Worm (Caenorhabditis elegans): Measurements from ENCODE around the gene Y41E3.18.

Gene Y41E3.18

ce11 chrIV:15039477-15039876 lies 26.1 kb downstream of the Y41E3.18 start, which contains the start of gene hrpu-1:
Gene hrpu-1 (plus strand): TSS chrIV:15039616.
- TF ChIP-seq cog-1 (tag; optimal IDR thresholded peaks at IDR 0.05), result peak; percentile 27
- no peak for TF ChIP-seq ref-1 (GFP tag; conservative IDR thresholded peaks at IDR 0.05)

DNA sequence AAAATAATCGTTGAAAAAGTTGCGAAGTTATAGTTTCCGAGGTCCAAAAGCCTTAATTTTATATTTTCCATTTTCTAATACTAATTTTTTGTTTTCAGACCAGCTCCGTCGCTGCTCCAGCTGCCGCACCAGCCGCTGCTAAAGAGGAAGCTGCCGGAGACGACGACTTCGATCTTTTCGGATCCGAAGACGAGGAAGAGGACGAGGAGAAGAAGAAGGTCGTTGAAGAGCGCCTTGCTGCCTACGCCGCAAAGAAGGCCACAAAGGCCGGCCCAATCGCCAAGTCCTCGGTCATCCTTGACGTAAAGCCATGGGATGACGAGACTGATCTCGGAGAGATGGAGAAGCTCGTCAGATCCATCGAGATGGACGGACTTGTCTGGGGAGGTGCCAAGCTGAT lies 26.7 kb downstream of the Y41E3.18 start:
- TF ChIP-seq tab-1 (GFP tag; IDR thresholded peaks at IDR 0.05), result peak; percentile 25; the same call in 1 of the 2 replicates
- TF ChIP-seq flt-1 (GFP tag; IDR thresholded peaks at IDR 0.05), result no peak
- TF ChIP-seq klf-2 (GFP tag; conservative IDR thresholded peaks at IDR 0.05), result no peak
- TF ChIP-seq ztf-23 (GFP tag; IDR thresholded peaks at IDR 0.05), result no peak
- TF ChIP-seq med-1 (GFP tag; optimal IDR thresholded peaks at IDR 0.05; ENCODE audit: insufficient read depth), result no peak
- no peak for TF ChIP-seq ztf-29 (GFP tag; IDR thresholded peaks at IDR 0.05)
- TF ChIP-seq T22C8.4 (GFP tag; IDR thresholded peaks at IDR 0.05), result no peak
- no peak for TF ChIP-seq cog-1 (tag; optimal IDR thresholded peaks at IDR 0.05)

DNA sequence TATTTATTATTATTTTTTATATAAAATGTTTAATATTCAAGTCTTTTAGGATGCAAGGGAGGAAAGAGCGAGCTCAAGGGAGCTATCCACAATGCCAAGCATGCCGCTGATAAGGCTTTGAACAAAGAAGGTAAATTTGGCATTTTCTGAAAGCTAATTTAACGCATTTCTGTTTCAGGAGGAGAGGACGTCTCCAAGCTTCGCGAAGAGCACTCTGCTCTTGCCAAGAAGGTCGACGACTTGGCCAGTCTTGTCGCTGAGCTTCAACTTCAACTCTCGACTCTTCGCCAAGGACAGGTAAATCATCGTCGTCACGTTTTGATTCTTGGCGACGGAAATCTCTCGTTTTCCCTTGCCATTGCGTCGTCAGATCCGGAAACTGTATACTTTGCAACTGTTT lies 28.1 kb downstream of the Y41E3.18 start:
- TF ChIP-seq ztf-29 (GFP tag; IDR thresholded peaks at IDR 0.05) (no peak), flt-1 (GFP tag; IDR thresholded peaks at IDR 0.05) (no peak), ref-1 (GFP tag; conservative IDR thresholded peaks at IDR 0.05) (no peak), klf-2 (GFP tag; conservative IDR thresholded peaks at IDR 0.05) (no peak), med-1 (GFP tag; optimal IDR thresholded peaks at IDR 0.05; ENCODE audit: insufficient read depth) (no peak), ztf-23 (GFP tag; IDR thresholded peaks at IDR 0.05) (no peak), T22C8.4 (GFP tag; IDR thresholded peaks at IDR 0.05) (no peak), cog-1 (tag; optimal IDR thresholded peaks at IDR 0.05) (no peak), tab-1 (GFP tag; IDR thresholded peaks at IDR 0.05) (no peak)

ce11 chrIV:15036974-15037373 lies 28.6 kb downstream of the Y41E3.18 start, which contains the start of gene eef-1B.2:
Gene eef-1B.2 (plus strand): TSS chrIV:15037331.
- TF ChIP-seq tab-1 (GFP tag; IDR thresholded peaks at IDR 0.05), result no peak
- no peak for TF ChIP-seq T22C8.4 (GFP tag; IDR thresholded peaks at IDR 0.05)
- TF ChIP-seq flt-1 (GFP tag; IDR thresholded peaks at IDR 0.05), result no peak
- no peak for TF ChIP-seq klf-2 (GFP tag; conservative IDR thresholded peaks at IDR 0.05)
- TF ChIP-seq ztf-29 (GFP tag; IDR thresholded peaks at IDR 0.05), result no peak
- TF ChIP-seq ztf-23 (GFP tag; IDR thresholded peaks at IDR 0.05), result no peak
- TF ChIP-seq cog-1 (tag; optimal IDR thresholded peaks at IDR 0.05), result no peak
- TF ChIP-seq ref-1 (GFP tag; conservative IDR thresholded peaks at IDR 0.05), result no peak
- no peak for TF ChIP-seq med-1 (GFP tag; optimal IDR thresholded peaks at IDR 0.05; ENCODE audit: insufficient read depth)

DNA sequence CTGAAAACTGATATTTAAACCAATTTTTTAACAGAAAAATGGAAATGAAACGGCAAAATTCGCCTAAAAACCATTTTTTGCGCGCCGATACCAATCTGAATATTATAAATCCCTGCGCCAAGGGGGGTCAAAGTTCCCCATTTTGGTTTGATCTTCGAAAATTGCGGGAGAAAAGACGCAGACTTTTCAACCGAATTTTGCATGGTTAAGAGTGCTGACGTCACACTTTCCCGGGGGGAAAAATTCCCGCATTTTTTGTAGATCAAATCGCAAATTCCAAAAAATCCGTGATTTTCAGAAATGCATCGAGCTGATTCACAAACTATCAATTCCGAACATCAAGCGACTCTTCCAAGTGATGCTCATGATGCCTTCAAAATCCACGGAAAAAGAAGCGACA lies 36.0 kb downstream of the Y41E3.18 start:
- TF ChIP-seq ztf-29 (GFP tag; IDR thresholded peaks at IDR 0.05) (no peak), med-1 (GFP tag; optimal IDR thresholded peaks at IDR 0.05; ENCODE audit: insufficient read depth) (no peak), ztf-23 (GFP tag; IDR thresholded peaks at IDR 0.05) (no peak), ref-1 (GFP tag; conservative IDR thresholded peaks at IDR 0.05) (no peak), flt-1 (GFP tag; IDR thresholded peaks at IDR 0.05) (no peak), tab-1 (GFP tag; IDR thresholded peaks at IDR 0.05) (no peak), T22C8.4 (GFP tag; IDR thresholded peaks at IDR 0.05) (no peak), cog-1 (tag; optimal IDR thresholded peaks at IDR 0.05) (no peak)

- no peak for TF ChIP-seq klf-2 (GFP tag; conservative IDR thresholded peaks at IDR 0.05)
- TF ChIP-seq ref-1 (GFP tag; conservative IDR thresholded peaks at IDR 0.05), result no peak
- TF ChIP-seq cog-1 (tag; optimal IDR thresholded peaks at IDR 0.05), result no peak
- TF ChIP-seq med-1 (GFP tag; optimal IDR thresholded peaks at IDR 0.05; ENCODE audit: insufficient read depth), result no peak
- TF ChIP-seq ztf-23 (GFP tag; IDR thresholded peaks at IDR 0.05), result no peak
- TF ChIP-seq flt-1 (GFP tag; IDR thresholded peaks at IDR 0.05), result no peak
- no peak for TF ChIP-seq tab-1 (GFP tag; IDR thresholded peaks at IDR 0.05)
- no peak for TF ChIP-seq ztf-29 (GFP tag; IDR thresholded peaks at IDR 0.05)
- no peak for TF ChIP-seq T22C8.4 (GFP tag; IDR thresholded peaks at IDR 0.05)
Observed at ce11 chrIV:15028891-15029290, 36.7 kb downstream of the Y41E3.18 start, which contains the start of gene Y41E3.8. Gene Y41E3.8 (minus strand): TSS chrIV:15028978.

ce11 chrIV:15028386-15028785 lies 37.2 kb downstream of the Y41E3.18 start:
- TF ChIP-seq T22C8.4 (GFP tag; IDR thresholded peaks at IDR 0.05) (no peak), klf-2 (GFP tag; conservative IDR thresholded peaks at IDR 0.05) (no peak), flt-1 (GFP tag; IDR thresholded peaks at IDR 0.05) (no peak), tab-1 (GFP tag; IDR thresholded peaks at IDR 0.05) (no peak), ref-1 (GFP tag; conservative IDR thresholded peaks at IDR 0.05) (no peak), med-1 (GFP tag; optimal IDR thresholded peaks at IDR 0.05; ENCODE audit: insufficient read depth) (no peak), ztf-29 (GFP tag; IDR thresholded peaks at IDR 0.05) (no peak), ztf-23 (GFP tag; IDR thresholded peaks at IDR 0.05) (no peak), cog-1 (tag; optimal IDR thresholded peaks at IDR 0.05) (no peak)

ce11 chrIV:15027884-15028283 lies 37.7 kb downstream of the Y41E3.18 start:
- TF ChIP-seq ref-1 (GFP tag; conservative IDR thresholded peaks at IDR 0.05), result no peak
- no peak for TF ChIP-seq cog-1 (tag; optimal IDR thresholded peaks at IDR 0.05)
- TF ChIP-seq T22C8.4 (GFP tag; IDR thresholded peaks at IDR 0.05), result no peak
- TF ChIP-seq ztf-29 (GFP tag; IDR thresholded peaks at IDR 0.05), result no peak
- TF ChIP-seq med-1 (GFP tag; optimal IDR thresholded peaks at IDR 0.05; ENCODE audit: insufficient read depth), result no peak
- no peak for TF ChIP-seq flt-1 (GFP tag; IDR thresholded peaks at IDR 0.05)
- TF ChIP-seq klf-2 (GFP tag; conservative IDR thresholded peaks at IDR 0.05), result no peak
- no peak for TF ChIP-seq tab-1 (GFP tag; IDR thresholded peaks at IDR 0.05)
- no peak for TF ChIP-seq ztf-23 (GFP tag; IDR thresholded peaks at IDR 0.05)

- TF ChIP-seq med-1 (GFP tag; optimal IDR thresholded peaks at IDR 0.05; ENCODE audit: insufficient read depth) (no peak), ztf-23 (GFP tag; IDR thresholded peaks at IDR 0.05) (no peak), ztf-29 (GFP tag; IDR thresholded peaks at IDR 0.05) (no peak), ref-1 (GFP tag; conservative IDR thresholded peaks at IDR 0.05) (no peak), tab-1 (GFP tag; IDR thresholded peaks at IDR 0.05) (no peak), flt-1 (GFP tag; IDR thresholded peaks at IDR 0.05) (no peak), cog-1 (tag; optimal IDR thresholded peaks at IDR 0.05) (no peak), klf-2 (GFP tag; conservative IDR thresholded peaks at IDR 0.05) (no peak), T22C8.4 (GFP tag; IDR thresholded peaks at IDR 0.05) (no peak)
Observed at ce11 chrIV:15027334-15027733, 38.2 kb downstream of the Y41E3.18 start.

- TF ChIP-seq tab-1 (GFP tag; IDR thresholded peaks at IDR 0.05) (no peak), med-1 (GFP tag; optimal IDR thresholded peaks at IDR 0.05; ENCODE audit: insufficient read depth) (no peak), cog-1 (tag; optimal IDR thresholded peaks at IDR 0.05) (no peak), ztf-29 (GFP tag; IDR thresholded peaks at IDR 0.05) (no peak), ztf-23 (GFP tag; IDR thresholded peaks at IDR 0.05) (peak; percentile 12; the same call in 1 of the 2 replicates), ref-1 (GFP tag; conservative IDR thresholded peaks at IDR 0.05) (no peak)
Observed at ce11 chrIV:15025384-15025783, 40.2 kb downstream of the Y41E3.18 start, which contains the start of gene fcd-2. Gene fcd-2 (plus strand): TSS chrIV:15025710.
